Worm (Caenorhabditis elegans): Measurements from ENCODE around the gene ZK380.4.

The ZK380.4 gene

DNA sequence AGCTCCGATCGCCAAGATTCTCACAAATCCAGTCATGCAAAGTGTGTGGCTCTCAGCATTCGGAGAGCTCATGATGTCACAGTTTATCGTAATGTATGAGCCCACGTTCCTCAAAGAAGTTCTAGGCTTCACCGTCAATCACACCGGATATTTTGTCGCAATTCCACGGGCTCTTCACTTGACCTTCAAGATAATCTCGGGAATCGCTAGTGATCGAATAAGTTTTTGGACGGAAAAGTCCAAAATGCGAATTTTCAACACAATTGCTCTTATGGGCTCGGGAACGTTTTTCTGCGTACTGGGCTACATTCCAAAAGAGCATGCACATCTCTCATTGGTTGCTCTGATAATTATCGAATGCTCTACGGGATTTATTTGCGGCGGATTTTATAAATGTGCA lies 28.7 kb downstream of the ZK380.4 start:
- no peak for TF ChIP-seq snu-23 (GFP tag; optimal IDR thresholded peaks at IDR 0.05)
- TF ChIP-seq unc-98 (GFP tag; IDR thresholded peaks at IDR 0.05): no peak
- no peak for TF ChIP-seq lin-39 (tag; optimal IDR thresholded peaks at IDR 0.05)
- no peak for TF ChIP-seq ama-1 (optimal IDR thresholded peaks at IDR 0.05)

DNA sequence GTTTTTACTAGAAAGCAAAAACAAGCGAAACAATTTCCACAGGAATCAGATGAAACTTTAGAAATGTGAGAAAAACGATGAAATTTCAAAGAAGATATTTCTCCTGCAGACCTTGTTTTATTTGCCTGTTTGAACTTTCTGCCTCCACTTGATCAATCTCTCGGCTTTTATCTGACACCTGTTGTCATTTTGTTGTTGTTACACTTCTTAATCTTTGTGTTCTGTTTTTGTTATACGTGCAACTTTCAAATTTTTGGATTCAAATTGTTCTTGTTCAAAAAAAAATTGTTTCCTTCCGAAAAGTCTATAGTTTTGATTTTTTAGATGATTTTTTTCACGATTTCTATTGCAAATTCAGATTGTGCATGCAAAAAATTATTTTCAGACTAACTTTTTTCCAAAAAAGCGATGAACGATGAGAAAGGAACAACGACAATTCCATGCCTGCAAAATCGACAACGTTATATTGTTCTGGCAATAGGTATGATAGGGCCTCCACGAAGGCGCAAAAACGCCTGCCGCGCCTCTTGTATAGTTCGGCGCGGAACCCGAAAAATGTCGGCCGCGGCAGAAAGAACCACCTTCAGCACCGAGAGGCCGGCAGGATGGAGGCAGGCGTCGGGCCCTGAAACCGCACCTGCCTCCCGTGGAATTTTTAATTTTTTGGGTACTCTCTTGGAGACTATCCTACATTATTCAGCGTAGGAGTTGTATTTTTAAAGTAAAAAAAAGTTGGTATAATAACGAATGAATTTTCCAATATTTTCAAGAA lies 30.9 kb downstream of the ZK380.4 start, which contains the start of gene H11E01.2:
Gene H11E01.2, plus strand, starts transcription at position 380 of the 772 bp plus-strand sequence.
- no peak for TF ChIP-seq ztf-11 (tag; optimal IDR thresholded peaks at IDR 0.05)
- peak; percentile 7 for TF ChIP-seq snpc-4 (tag; optimal IDR thresholded peaks at IDR 0.05)
- TF ChIP-seq blmp-1 (tag; optimal IDR thresholded peaks at IDR 0.05): peak; percentile 24
- TF ChIP-seq rnt-1 (tag; optimal IDR thresholded peaks at IDR 0.05): peak; percentile 31
- peak in 1 of 6 experiments; percentile 34 for TF ChIP-seq elt-3 (tag; optimal IDR thresholded peaks at IDR 0.05)
- peak; percentile 62 for TF ChIP-seq nhr-71 (tag; optimal IDR thresholded peaks at IDR 0.05)
- no peak for TF ChIP-seq jun-1 (tag; optimal IDR thresholded peaks at IDR 0.05)
- no peak for TF ChIP-seq vab-15 (tag; optimal IDR thresholded peaks at IDR 0.05)
- TF ChIP-seq snu-23 (GFP tag; optimal IDR thresholded peaks at IDR 0.05): peak; percentile 16
- no peak for TF ChIP-seq xbp-1 (tag; optimal IDR thresholded peaks at IDR 0.05)

DNA sequence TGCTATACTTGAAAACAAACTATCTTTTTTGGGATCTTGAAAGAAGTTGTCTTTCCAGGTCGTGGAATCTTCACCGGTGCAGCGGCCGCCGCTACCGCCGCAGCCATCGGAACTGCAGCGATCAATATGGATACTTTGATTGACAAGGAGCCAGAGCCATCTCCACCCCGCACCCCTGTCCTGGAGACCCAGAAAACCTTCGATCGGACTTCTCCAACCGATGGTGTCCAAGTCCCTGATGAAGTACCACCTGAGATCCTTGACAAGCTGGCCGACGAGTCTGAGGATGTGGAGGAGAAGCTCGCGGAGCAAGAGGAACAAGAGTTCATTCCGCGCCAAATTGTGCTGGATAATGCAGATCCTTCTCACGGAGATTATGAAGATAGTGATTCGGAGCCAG lies 37.9 kb downstream of the ZK380.4 start:
- no peak for TF ChIP-seq lin-14 (GFP tag; optimal IDR thresholded peaks at IDR 0.05)
- no peak for TF ChIP-seq nhr-84 (tag; optimal IDR thresholded peaks at IDR 0.05)
- TF ChIP-seq aha-1 (tag; optimal IDR thresholded peaks at IDR 0.05): no peak
- no peak for TF ChIP-seq snu-23 (GFP tag; optimal IDR thresholded peaks at IDR 0.05)

DNA sequence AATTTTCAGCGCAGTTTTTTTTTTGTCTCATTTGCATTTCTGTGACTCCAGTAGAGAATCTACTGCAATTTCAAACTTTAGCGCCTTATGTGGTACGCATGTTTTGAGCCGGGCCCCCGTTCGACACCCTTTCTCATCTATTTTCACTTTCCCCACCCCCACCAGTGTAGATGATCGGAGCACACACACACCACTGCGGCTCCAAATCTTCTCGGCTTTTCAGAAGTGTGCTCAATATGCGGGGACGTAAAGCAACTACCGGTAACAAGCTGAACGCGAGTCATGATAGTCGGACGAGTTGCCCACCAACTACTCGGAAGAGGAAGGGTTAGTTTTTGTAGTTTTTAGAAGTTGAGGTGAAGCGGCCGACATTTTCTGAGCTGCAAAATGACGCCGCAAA lies 38.8 kb downstream of the ZK380.4 start:
- TF ChIP-seq unc-86 (tag; optimal IDR thresholded peaks at IDR 0.05): no peak
- TF ChIP-seq efl-1 (optimal IDR thresholded peaks at IDR 0.05): no peak
- no peak for TF ChIP-seq efl-1 (GFP tag; optimal IDR thresholded peaks at IDR 0.05 in 1 of 2)
- TF ChIP-seq nhr-28 (tag; optimal IDR thresholded peaks at IDR 0.05): no peak
- TF ChIP-seq egl-27 (tag; optimal IDR thresholded peaks at IDR 0.05): no peak
- no peak for TF ChIP-seq nhr-12 (tag; optimal IDR thresholded peaks at IDR 0.05)
- no peak for TF ChIP-seq mdl-1 (tag; optimal IDR thresholded peaks at IDR 0.05)
- TF ChIP-seq dpl-1 (GFP tag; optimal IDR thresholded peaks at IDR 0.05): no peak
- no peak for TF ChIP-seq lin-13 (GFP tag; optimal IDR thresholded peaks at IDR 0.05)
- no peak for TF ChIP-seq ets-5 (GFP tag; IDR thresholded peaks at IDR 0.05)

DNA sequence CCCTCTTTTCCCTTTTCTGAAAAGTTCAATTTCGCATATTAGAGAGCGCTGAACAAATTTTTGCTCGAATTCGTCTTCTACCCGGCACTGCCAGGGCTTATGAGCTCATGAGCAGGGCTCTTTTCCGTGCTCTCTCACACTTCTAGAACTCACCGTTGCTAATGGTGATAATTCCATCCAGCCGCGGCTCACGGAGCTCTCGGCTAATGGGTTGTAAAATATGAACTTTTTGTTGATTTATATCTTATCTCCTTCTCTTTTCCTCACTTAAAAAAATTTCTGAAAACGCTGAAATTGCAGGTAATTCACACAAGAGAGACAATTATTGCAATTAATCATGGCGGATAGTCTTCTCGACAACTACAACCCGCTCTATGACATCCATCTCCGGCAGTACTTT lies 47.2 kb downstream of the ZK380.4 start, which contains the start of gene H11E01.3:
Gene H11E01.3, plus strand, starts transcription at position 301 of the 400 bp plus-strand sequence.
- TF ChIP-seq sup-37 (GFP tag; optimal IDR thresholded peaks at IDR 0.05): no peak
- no peak for TF ChIP-seq ets-5 (GFP tag; IDR thresholded peaks at IDR 0.05)
- TF ChIP-seq skn-1 (tag; optimal IDR thresholded peaks at IDR 0.05): peak; percentile 14
- TF ChIP-seq zip-4 (GFP tag; optimal IDR thresholded peaks at IDR 0.05): no peak
- no peak for TF ChIP-seq elt-3 (tag; optimal IDR thresholded peaks at IDR 0.05)
- no peak for TF ChIP-seq fos-1 (tag; optimal IDR thresholded peaks at IDR 0.05)

DNA sequence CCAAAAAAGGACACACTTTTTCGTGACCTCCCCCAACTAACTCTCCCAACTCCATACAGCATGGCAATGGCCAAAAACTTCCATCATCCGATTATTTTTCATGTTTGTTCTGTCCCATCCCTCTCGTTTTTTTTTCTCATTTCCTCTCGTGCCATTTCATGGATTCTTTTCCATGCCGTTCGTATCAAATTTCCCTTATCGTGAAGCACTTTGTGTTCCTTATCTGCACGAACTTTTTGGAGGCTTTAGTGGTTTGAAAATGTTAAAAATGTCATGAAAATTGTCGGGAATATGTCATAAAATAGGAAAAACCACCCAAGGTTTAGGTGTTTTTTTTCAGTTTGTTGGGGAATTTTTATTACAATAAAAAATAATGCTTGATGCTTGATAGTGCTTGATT lies 48.1 kb downstream of the ZK380.4 start:
- TF ChIP-seq aly-2 (tag; optimal IDR thresholded peaks at IDR 0.05): no peak
- no peak for TF ChIP-seq sptf-1 (tag; optimal IDR thresholded peaks at IDR 0.05)
- no peak for TF ChIP-seq alr-1 (tag; optimal IDR thresholded peaks at IDR 0.05; ENCODE audit: borderline replicate concordance)
- no peak for TF ChIP-seq C04F5.9 (tag; optimal IDR thresholded peaks at IDR 0.05)
- no peak for TF ChIP-seq nhr-20 (tag; optimal IDR thresholded peaks at IDR 0.05)
- TF ChIP-seq pqm-1 (tag; optimal IDR thresholded peaks at IDR 0.05): no peak
- TF ChIP-seq isw-1 (GFP tag; IDR thresholded peaks at IDR 0.05): no peak
- TF ChIP-seq dpl-1 (GFP tag; optimal IDR thresholded peaks at IDR 0.05): no peak
- TF ChIP-seq nhr-71 (tag; optimal IDR thresholded peaks at IDR 0.05): no peak
- TF ChIP-seq egl-13 (tag; optimal IDR thresholded peaks at IDR 0.05): no peak
- TF ChIP-seq unc-98 (GFP tag; IDR thresholded peaks at IDR 0.05): no peak
- no peak for TF ChIP-seq C16A3.4 (tag; optimal IDR thresholded peaks at IDR 0.05)
- TF ChIP-seq lir-3 (tag; optimal IDR thresholded peaks at IDR 0.05; ENCODE audit: poor library complexity): no peak

Data from whole organism, L1 larva.